Worm (Caenorhabditis elegans) whole organism, L4/young adult: ENCODE results near the gene C14A11.5.

ENCODE experiments used
- W03F9.2 ChIP-seq: fragments of 150-350 bp; optimal IDR thresholded peaks from 2 replicates; lab custom pipeline; 2014; ENCODE audit warnings: missing biosample characterization, missing genetic modification characterization
- dao-5 ChIP-seq: sonication (generic microtip); optimal IDR thresholded peaks from 2 replicates; lab custom pipeline; 2016; ENCODE audit warnings: missing genotype, missing genetic modification characterization, moderate library complexity, missing compliant biosample characterization

ce11 chrX:2826337-2826736 is 19.0 kb upstream of the C14A11.5 start:
- no peak for TF ChIP-seq W03F9.2
- TF ChIP-seq dao-5 (tag; lab: Kevin White, UChicago), result no peak
